Worm (Caenorhabditis elegans) whole organism, L3 larva: ENCODE measurements around the gene K10D11.5.

ENCODE experiments used
- aly-2 ChIP-seq: fragments of 150-350 bp; optimal IDR thresholded peaks from 2 replicates; lab custom pipeline; 2014; ENCODE audit warnings: missing biosample characterization, missing genetic modification characterization
- ama-1 ChIP-seq: fragments of 150-350 bp; optimal IDR thresholded peaks from 2 replicates; lab custom pipeline; 2018
- ceh-82 ChIP-seq: fragments of 150-350 bp; optimal IDR thresholded peaks from 2 replicates; lab custom pipeline; 2014; ENCODE audit warnings: missing biosample characterization, missing genetic modification characterization
- elt-2 ChIP-seq: sonication (generic microtip); optimal IDR thresholded peaks from 2 replicates; lab custom pipeline; 2016; ENCODE audit warnings: missing genetic modification reagents, mild to moderate bottlenecking, missing genetic modification characterization, missing compliant biosample characterization
- fkh-10 ChIP-seq: sonication (generic microtip); optimal IDR thresholded peaks from 2 replicates; lab custom pipeline; 2017; ENCODE audit warnings: missing biosample characterization, missing genetic modification reagents, missing genetic modification characterization
- lsy-12 ChIP-seq: sonication (generic microtip); optimal IDR thresholded peaks from 2 replicates; lab custom pipeline; 2016; ENCODE audit warnings: mild to moderate bottlenecking, missing genetic modification characterization, missing compliant biosample characterization
- mdl-1 ChIP-seq: fragments of 150-350 bp; optimal IDR thresholded peaks from 2 replicates; lab custom pipeline; 2014; ENCODE audit warnings: missing biosample characterization, missing genetic modification characterization
- mml-1 ChIP-seq: fragments of 150-350 bp; sonication (generic microtip); optimal IDR thresholded peaks from 3 replicates; lab custom pipeline; 2014; ENCODE audit warnings: missing biosample characterization, missing genetic modification characterization
- nhr-11 ChIP-seq: fragments of 150-350 bp; optimal IDR thresholded peaks from 2 replicates; lab custom pipeline; 2014; ENCODE audit warnings: missing biosample characterization, missing genetic modification characterization
- nhr-25 ChIP-seq: sonication (generic microtip); optimal IDR thresholded peaks from 2 replicates; lab custom pipeline; 2017; ENCODE audit warnings: missing biosample characterization, missing genetic modification characterization
- nhr-77 ChIP-seq: fragments of 150-350 bp; optimal IDR thresholded peaks from 2 replicates; lab custom pipeline; 2014; ENCODE audit warnings: missing biosample characterization, missing genetic modification characterization
- pha-4 ChIP-seq: fragments of 150-350 bp; optimal IDR thresholded peaks from 2 replicates; lab custom pipeline; 2014; ENCODE audit warnings: missing biosample characterization, missing genetic modification reagents, missing genetic modification characterization
- sea-2 ChIP-seq: fragments of 150-350 bp; sonication (generic microtip); optimal IDR thresholded peaks from 4 replicates; lab custom pipeline; 2014; ENCODE audit warnings: missing biosample characterization, missing genetic modification reagents, missing genetic modification characterization

DNA sequence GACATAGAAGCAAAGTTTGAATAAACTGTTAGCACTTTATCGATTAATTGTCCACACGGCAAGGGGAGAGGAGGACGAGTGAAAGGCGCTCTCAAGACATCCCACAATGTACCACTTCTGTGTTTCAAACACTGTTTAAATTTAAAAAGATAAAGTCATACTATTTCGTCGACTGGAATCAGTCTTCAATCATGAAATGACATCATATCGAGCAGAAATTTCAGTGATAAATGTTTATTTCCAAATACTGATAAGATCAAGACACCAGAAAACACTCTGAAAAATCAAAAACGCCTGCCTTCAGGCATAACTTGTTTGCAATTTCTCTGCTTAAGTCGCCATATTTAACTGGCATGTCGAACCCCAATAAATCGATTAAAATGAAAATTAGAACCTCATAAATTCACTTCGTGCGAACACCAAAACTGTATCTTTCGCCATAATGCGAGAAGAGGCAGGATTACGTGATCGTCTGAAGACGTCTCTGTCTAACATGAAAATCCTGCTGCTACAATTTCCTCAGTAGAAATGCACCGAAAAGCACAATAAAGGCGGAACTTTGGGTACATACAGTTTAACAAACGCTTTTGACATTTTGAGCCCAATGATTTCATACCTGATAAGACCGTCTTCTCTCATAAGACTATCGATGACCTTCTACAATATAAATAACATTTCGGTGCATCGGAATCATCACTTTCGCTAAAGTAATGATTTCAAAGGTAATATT lies 13.2 kb downstream of the K10D11.5 start, which contains the start of gene K10D11.2:
- TF ChIP-seq ama-1 (lab: Kevin White, UChicago) (no peak), nhr-25 (tag; lab: Kevin White, UChicago) (no peak), mml-1 (tag; lab: Kevin White, UChicago) (no peak), ceh-82 (no peak), nhr-77 (no peak), mdl-1 (tag; lab: Kevin White, UChicago) (no peak), sea-2 (GFP tag; lab: Kevin White, UChicago) (no peak), nhr-11 (tag; lab: Kevin White, UChicago) (no peak), aly-2 (tag; lab: Kevin White, UChicago) (no peak), lsy-12 (tag; lab: Kevin White, UChicago) (no peak), elt-2 (tag; lab: Kevin White, UChicago) (peak; percentile 82), fkh-10 (GFP tag; lab: Kevin White, UChicago) (no peak), pha-4 (tag; lab: Kevin White, UChicago) (no peak)
